Fruit fly (Drosophila melanogaster) whole organism, embryonic: ENCODE data around the gene RapGAP1.

Experiments used
- Ada2b ChIP-seq: fragments of 200-800 bp; sonication (Bioruptor generic); IDR thresholded peaks from 2 replicates; pipeline ENCODE4 v1.3.6; 2022; ENCODE audit warnings: missing biosample characterization, missing genetic modification characterization
- Aef1 ChIP-seq: fragments of 200-800 bp; sonication (Bioruptor generic); IDR thresholded peaks from 3 replicates; pipeline ENCODE4 v1.3.6; 2022; ENCODE audit warnings: missing biosample characterization, missing genetic modification characterization
- Atf6 ChIP-seq: fragments of 200-800 bp; sonication (Bioruptor generic); IDR thresholded peaks from 2 replicates; pipeline ENCODE4 v1.3.6; 2022; ENCODE audit warnings: missing biosample characterization, missing genetic modification characterization
- CG10654 ChIP-seq: fragments of 200-800 bp; sonication (Bioruptor generic); optimal IDR thresholded peaks from 2 replicates; lab custom pipeline; 2016; ENCODE audit warnings: missing biosample characterization, missing genetic modification characterization
- CG10959 ChIP-seq: fragments of 200-800 bp; sonication (Bioruptor generic); IDR thresholded peaks from 2 replicates; pipeline ENCODE4 v1.3.6; 2022; ENCODE audit warnings: missing biosample characterization, missing genetic modification characterization
- CG12219 ChIP-seq: fragments of 200-800 bp; sonication (Bioruptor generic); optimal IDR thresholded peaks from 3 replicates; lab custom pipeline; 2018; ENCODE audit warnings: missing biosample characterization, mild to moderate bottlenecking, missing genetic modification characterization
- CG12659 ChIP-seq: fragments of 200-800 bp; sonication (Bioruptor generic); optimal IDR thresholded peaks from 3 replicates; lab custom pipeline; 2017; ENCODE audit warnings: mild to moderate bottlenecking, missing biosample characterization, missing genetic modification reagents, missing genetic modification characterization
- CG14050 ChIP-seq: fragments of 200-800 bp; sonication (Bioruptor generic); IDR thresholded peaks from 3 replicates; pipeline ENCODE4 v1.3.6; 2022; ENCODE audit warnings: missing biosample characterization, missing genetic modification characterization
- CG15073 ChIP-seq: fragments of 200-800 bp; sonication (Bioruptor generic); optimal IDR thresholded peaks from 2 replicates; lab custom pipeline; 2016; ENCODE audit warnings: missing biosample characterization, missing genetic modification characterization
- CG1529 ChIP-seq: fragments of 200-800 bp; sonication (Bioruptor generic); optimal IDR thresholded peaks from 3 replicates; lab custom pipeline; 2018; ENCODE audit warnings: missing biosample characterization, missing genetic modification characterization
- CG15479 ChIP-seq: fragments of 200-800 bp; sonication (Bioruptor generic); optimal IDR thresholded peaks from 3 replicates; lab custom pipeline; 2019; ENCODE audit warnings: missing biosample characterization, mild to moderate bottlenecking, missing genetic modification characterization, moderate library complexity
- CG31441 ChIP-seq: fragments of 200-800 bp; sonication (Bioruptor generic); IDR thresholded peaks from 2 replicates; pipeline ENCODE4 v1.3.6; 2022; ENCODE audit warnings: missing biosample characterization, missing genetic modification characterization
- CG4328 ChIP-seq: fragments of 200-800 bp; sonication (Bioruptor generic); optimal IDR thresholded peaks from 3 replicates; lab custom pipeline; 2017; ENCODE audit warnings: missing biosample characterization, missing genetic modification reagents, missing genetic modification characterization
- CG5953 ChIP-seq: fragments of 200-800 bp; sonication (Bioruptor generic); IDR thresholded peaks from 2 replicates; pipeline ENCODE4 v1.3.6; 2022; ENCODE audit warnings: missing biosample characterization, missing genetic modification characterization
- CG6272 ChIP-seq: fragments of 200-800 bp; sonication (Bioruptor generic); IDR thresholded peaks from 2 replicates; pipeline ENCODE4 v1.3.6; 2022; ENCODE audit warnings: missing biosample characterization, missing genetic modification characterization
- CG6765 ChIP-seq: fragments of 200-800 bp; sonication (Bioruptor generic); optimal IDR thresholded peaks from 3 replicates; lab custom pipeline; 2017; ENCODE audit warnings: missing biosample characterization, mild to moderate bottlenecking, missing genetic modification characterization
- CG7786 ChIP-seq: fragments of 200-800 bp; sonication (Bioruptor generic); optimal IDR thresholded peaks from 2 replicates; lab custom pipeline; 2016; ENCODE audit warnings: missing biosample characterization, missing genetic modification characterization
- CG8388 ChIP-seq: fragments of 200-800 bp; sonication (Bioruptor generic); optimal IDR thresholded peaks from 2 replicates; lab custom pipeline; 2019; ENCODE audit warnings: missing biosample characterization, mild to moderate bottlenecking, missing genetic modification characterization, moderate library complexity
- CG9215 ChIP-seq: fragments of 200-800 bp; sonication (Bioruptor generic); IDR thresholded peaks from 2 replicates; pipeline ENCODE4 v1.3.6; 2022; ENCODE audit warnings: missing biosample characterization, missing genetic modification characterization
- CG9727 ChIP-seq: fragments of 200-800 bp; sonication (Bioruptor generic); optimal IDR thresholded peaks from 3 replicates; lab custom pipeline; 2017; ENCODE audit warnings: missing biosample characterization, mild to moderate bottlenecking, missing genetic modification characterization
- D19A ChIP-seq: fragments of 200-800 bp; optimal IDR thresholded peaks from 3 replicates; lab custom pipeline; 2019; ENCODE audit warnings: missing biosample characterization, mild to moderate bottlenecking, missing genetic modification characterization, moderate library complexity
- Eip74EF ChIP-seq, 2 experiments: fragments of 200-800 bp in 1 of 2; fragments of >200 bp in 1 of 2; sonication (Bioruptor generic) in 1 of 2; optimal IDR thresholded peaks; 2 replicates each; lab custom pipeline; 2017 to 2019; ENCODE audit warnings: missing biosample characterization in 2 of 2, missing genetic modification characterization in 2 of 2, mild to moderate bottlenecking in 1 of 2, moderate library complexity in 1 of 2
- Fer3 ChIP-seq: fragments of 200-800 bp; sonication (Bioruptor generic); optimal IDR thresholded peaks from 2 replicates; lab custom pipeline; 2018; ENCODE audit warnings: missing biosample characterization, mild to moderate bottlenecking, missing genetic modification characterization, moderate library complexity
- GATAe ChIP-seq: fragments of 200-800 bp; sonication (Bioruptor generic); conservative IDR thresholded peaks from 2 replicates; pipeline ENCODE4 v1.3.6; 2022; ENCODE audit warnings: missing biosample characterization, missing genetic modification characterization
- HLH3B ChIP-seq: fragments of 200-800 bp; sonication (Bioruptor generic); IDR thresholded peaks from 2 replicates; pipeline ENCODE4 v1.3.6; 2022; ENCODE audit warnings: missing biosample characterization, missing genetic modification characterization
- HmgZ ChIP-seq: fragments of 200-800 bp; sonication (Bioruptor generic); optimal IDR thresholded peaks from 2 replicates; lab custom pipeline; 2018; ENCODE audit warnings: missing biosample characterization, mild to moderate bottlenecking, missing genetic modification characterization
- Hmr ChIP-seq: fragments of 200-800 bp; sonication (Bioruptor generic); optimal IDR thresholded peaks from 3 replicates; lab custom pipeline; 2017; ENCODE audit warnings: mild to moderate bottlenecking, missing biosample characterization, missing genetic modification reagents, missing genetic modification characterization
- Hmx ChIP-seq: fragments of 200-800 bp; sonication (Bioruptor generic); optimal IDR thresholded peaks from 2 replicates; lab custom pipeline; 2016; ENCODE audit warnings: missing biosample characterization, missing genetic modification characterization
- MBD-R2 ChIP-seq: fragments of 200-800 bp; sonication (Bioruptor generic); IDR thresholded peaks from 2 replicates; pipeline ENCODE4 v1.3.6; 2022; ENCODE audit warnings: missing biosample characterization, missing genetic modification characterization
- Med ChIP-seq: fragments of 200-800 bp; sonication (Bioruptor generic); peaks from one replicate; lab custom pipeline; 2016; ENCODE audit warnings: missing biosample characterization, missing genetic modification characterization, mild to moderate bottlenecking, inconsistent platforms, moderate library complexity
- Side ChIP-seq: fragments of 200-800 bp; sonication (Bioruptor generic); optimal IDR thresholded peaks from 2 replicates; lab custom pipeline; 2016; ENCODE audit warnings: missing biosample characterization, missing genetic modification characterization
- Xrp1 ChIP-seq: fragments of 200-800 bp; sonication (Bioruptor generic); IDR thresholded peaks from 2 replicates; pipeline ENCODE4 v1.3.6; 2022; ENCODE audit warnings: missing biosample characterization, missing genetic modification characterization
- chn ChIP-seq: fragments of 200-800 bp; sonication (Bioruptor generic); optimal IDR thresholded peaks from 2 replicates; lab custom pipeline; 2016; ENCODE audit warnings: missing biosample characterization, missing genetic modification characterization
- ci ChIP-seq: fragments of 200-800 bp; sonication (Bioruptor generic); IDR thresholded peaks from 3 replicates; pipeline ENCODE4 v1.3.6; 2022; ENCODE audit warnings: missing biosample characterization, missing genetic modification characterization
- crc ChIP-seq: fragments of 200-800 bp; sonication (Bioruptor generic); optimal IDR thresholded peaks from 2 replicates; lab custom pipeline; 2016; ENCODE audit warnings: missing biosample characterization, missing genetic modification characterization
- croc ChIP-seq: fragments of 200-800 bp; sonication (Bioruptor generic); conservative IDR thresholded peaks from 3 replicates; pipeline ENCODE4 v1.3.6; 2022; ENCODE audit warnings: missing biosample characterization, missing genetic modification characterization
- ems ChIP-seq: fragments of 200-800 bp; sonication (Bioruptor generic); optimal IDR thresholded peaks from 3 replicates; lab custom pipeline; 2016; ENCODE audit warnings: missing biosample characterization, missing genetic modification characterization
- grau ChIP-seq: fragments of 200-800 bp; optimal IDR thresholded peaks from 3 replicates; lab custom pipeline; 2019; ENCODE audit warnings: missing biosample characterization, mild to moderate bottlenecking, missing genetic modification characterization, moderate library complexity
- her ChIP-seq: fragments of 200-800 bp; sonication (Bioruptor generic); optimal IDR thresholded peaks from 2 replicates; lab custom pipeline; 2016; ENCODE audit warnings: missing biosample characterization, missing genetic modification characterization
- kah ChIP-seq: fragments of 200-800 bp; sonication (Bioruptor generic); optimal IDR thresholded peaks from 2 replicates; lab custom pipeline; 2018; ENCODE audit warnings: missing biosample characterization, mild to moderate bottlenecking, missing genetic modification characterization
- lola ChIP-seq, 3 experiments: fragments of >200 bp in 2 of 3; fragments of 200-800 bp in 1 of 3; sonication (Bioruptor generic) in 1 of 3; optimal IDR thresholded peaks; 2 replicates each; lab custom pipeline; 2017 to 2019; ENCODE audit warnings: missing biosample characterization in 3 of 3, missing genetic modification characterization in 3 of 3, mild to moderate bottlenecking in 1 of 3, moderate library complexity in 1 of 3
- mirr ChIP-seq: fragments of 200-800 bp; sonication (Bioruptor generic); optimal IDR thresholded peaks from 3 replicates; lab custom pipeline; 2018; ENCODE audit warnings: missing biosample characterization, mild to moderate bottlenecking, missing genetic modification characterization
- nau ChIP-seq: fragments of 200-800 bp; sonication (Bioruptor generic); optimal IDR thresholded peaks from 3 replicates; lab custom pipeline; 2017; ENCODE audit warnings: missing biosample characterization, mild to moderate bottlenecking, missing genetic modification characterization, missing genetic modification reagents
- phol ChIP-seq: fragments of 200-800 bp; sonication (Bioruptor generic); optimal IDR thresholded peaks from 3 replicates; lab custom pipeline; 2018; ENCODE audit warnings: missing biosample characterization, mild to moderate bottlenecking, missing genetic modification characterization, moderate library complexity
- seq ChIP-seq: fragments of 200-800 bp; sonication (Bioruptor generic); IDR thresholded peaks from 2 replicates; pipeline ENCODE4 v1.3.6; 2022; ENCODE audit warnings: missing biosample characterization, missing genetic modification characterization
- sim ChIP-seq: fragments of 200-800 bp; sonication (Bioruptor generic); IDR thresholded peaks from 2 replicates; pipeline ENCODE4 v1.3.6; 2022; ENCODE audit warnings: missing biosample characterization, missing genetic modification characterization
- tap ChIP-seq: fragments of 200-800 bp; optimal IDR thresholded peaks from 3 replicates; lab custom pipeline; 2019; ENCODE audit warnings: missing biosample characterization, mild to moderate bottlenecking, missing genetic modification characterization, moderate library complexity
- unc-4 ChIP-seq: fragments of 200-800 bp; sonication (Bioruptor generic); IDR thresholded peaks from 2 replicates; pipeline ENCODE4 v1.3.6; 2022; ENCODE audit warnings: missing biosample characterization, missing genetic modification characterization; ENCODE audit not compliant: partially characterized antibody
- vnd ChIP-seq: fragments of 200-800 bp; sonication (Bioruptor generic); IDR thresholded peaks from 3 replicates; pipeline ENCODE4 v1.3.6; 2022; ENCODE audit warnings: missing biosample characterization, missing genetic modification characterization; ENCODE audit not compliant: partially characterized antibody
- vvl ChIP-seq: fragments of 200-800 bp; sonication (Bioruptor generic); IDR thresholded peaks from 2 replicates; pipeline ENCODE4 v1.3.6; 2022; ENCODE audit warnings: missing biosample characterization, missing genetic modification characterization
- yki ChIP-seq: fragments of >200 bp; optimal IDR thresholded peaks from 3 replicates; lab custom pipeline; 2018

Gene RapGAP1

DNA sequence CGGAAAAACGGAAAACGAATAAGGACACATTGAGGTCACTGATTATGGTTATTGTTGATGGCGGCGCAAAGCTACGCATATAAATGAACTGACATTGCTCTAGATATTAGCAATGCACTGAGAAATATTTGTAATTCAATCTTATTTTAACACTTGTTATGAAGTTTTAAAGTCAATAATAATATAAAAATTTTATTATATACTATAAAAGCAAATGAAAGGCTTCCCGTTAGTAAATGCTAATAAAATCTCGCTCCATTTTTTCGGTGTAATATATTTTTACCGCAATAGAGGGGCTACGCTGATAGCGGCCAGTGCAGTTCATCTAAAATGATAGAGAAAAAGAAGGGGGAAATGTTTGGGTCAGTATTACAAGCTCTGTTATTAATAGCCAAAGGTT, 86.9 kb downstream of the RapGAP1 start:
- TF ChIP-seq Side (GFP tag; lab: Kevin White, UChicago) (no peak), Xrp1 (GFP tag; lab: Robert Waterston, UW) (peak; percentile 71; the same call in 1 of the 2 replicates), seq (GFP tag; lab: Robert Waterston, UW) (peak; percentile 68), CG9727 (peak; percentile 33), nau (peak; percentile 28), CG6765 (GFP tag; lab: Kevin White, UChicago) (peak; percentile 18), CG31441 (GFP tag; lab: Robert Waterston, UW) (peak; percentile 58), CG9215 (GFP tag; lab: Robert Waterston, UW) (no peak), lola (GFP tag; optimal IDR thresholded peaks at IDR 0.05; lab: Kevin White, UChicago) (peak in 1 of 3 experiments; percentile 16), tap (tag; lab: Kevin White, UChicago) (peak; percentile 67), GATAe (GFP tag; lab: Robert Waterston, UW) (no peak), kah (GFP tag; lab: Kevin White, UChicago) (peak; percentile 10), CG5953 (peak; percentile 60), Ada2b (GFP tag; lab: Robert Waterston, UW) (peak; percentile 67), CG4328 (no peak), yki (lab: Kevin White, UChicago) (no peak), grau (tag; lab: Kevin White, UChicago) (peak; percentile 57), CG8388 (GFP tag; lab: Kevin White, UChicago) (peak; percentile 57), CG6272 (GFP tag; lab: Robert Waterston, UW) (peak; percentile 24; the same call in 1 of the 2 replicates), Fer3 (tag; lab: Kevin White, UChicago) (peak; percentile 65), ci (GFP tag; lab: Robert Waterston, UW) (0 out of 3 replicates have a peak, but pooled peaks have one; percentile 29), CG7786 (GFP tag; lab: Kevin White, UChicago) (no peak), CG10654 (peak; percentile 15), CG10959 (GFP tag; lab: Robert Waterston, UW) (no peak), unc-4 (GFP tag; lab: Robert Waterston, UW) (no peak), Aef1 (peak; percentile 37; the same call in 1 of the 3 replicates), phol (tag; lab: Kevin White, UChicago) (peak; percentile 71), CG1529 (peak; percentile 10), CG15073 (GFP tag; lab: Kevin White, UChicago) (no peak), chn (no peak), sim (no peak), her (GFP tag; lab: Kevin White, UChicago) (no peak), CG12659 (GFP tag; lab: Kevin White, UChicago) (peak; percentile 30), ems (GFP tag; lab: Kevin White, UChicago) (no peak), Atf6 (peak; percentile 71), Eip74EF (GFP tag; optimal IDR thresholded peaks at IDR 0.05; lab: Kevin White, UChicago) (no peak), HLH3B (GFP tag; lab: Robert Waterston, UW) (peak; percentile 54; the same call in 1 of the 2 replicates), D19A (tag; lab: Kevin White, UChicago) (peak; percentile 50), Hmx (no peak), CG12219 (GFP tag; lab: Kevin White, UChicago) (peak; percentile 42), Hmr (peak; percentile 16), vvl (GFP tag; lab: Robert Waterston, UW) (peak; percentile 69), croc (peak; percentile 28; the same call in 1 of the 3 replicates), CG15479 (GFP tag; lab: Kevin White, UChicago) (no peak), Med (GFP tag; lab: Kevin White, UChicago) (peak; percentile 81), MBD-R2 (0 out of 2 replicates have a peak, but pooled peaks have one; percentile 10), mirr (no peak), CG14050 (peak; percentile 30; the same call in 2 of the 3 replicates), crc (GFP tag; lab: Kevin White, UChicago) (no peak), HmgZ (tag; lab: Kevin White, UChicago) (no peak), vnd (GFP tag; lab: Robert Waterston, UW) (no peak)
